Fruit fly (Drosophila melanogaster): Measurements from ENCODE around the gene CG32191.

Gene CG32191

DNA sequence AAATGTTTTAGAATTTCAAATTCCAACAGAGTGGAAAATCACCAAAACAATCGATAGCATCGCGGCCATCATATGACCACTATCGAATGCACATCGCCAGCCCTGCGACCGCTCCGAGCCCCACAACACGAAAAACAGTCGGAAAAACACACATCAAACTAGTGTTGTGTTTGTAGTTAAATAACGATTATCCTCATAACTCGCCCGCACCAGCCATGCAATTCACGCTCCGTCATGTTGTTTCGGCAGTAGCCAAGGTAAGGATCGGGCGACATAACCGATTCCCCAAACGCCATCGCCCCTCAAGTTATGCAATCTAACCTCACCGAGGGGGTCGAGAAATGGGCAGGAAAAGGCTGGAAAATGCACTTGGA lies 38.0 kb upstream of the CG32191 start (continued):
- peak; percentile 71 for TF ChIP-seq ato (GFP tag; IDR thresholded peaks at IDR 0.05; ENCODE audit: partially characterized antibody)
- TF ChIP-seq Eip74EF (GFP tag; optimal IDR thresholded peaks at IDR 0.05), result no peak
- no peak for TF ChIP-seq CG2202 (tag; optimal IDR thresholded peaks at IDR 0.05)
- TF ChIP-seq CG3995 (GFP tag; optimal IDR thresholded peaks at IDR 0.05), result no peak
- TF ChIP-seq CG12659 (GFP tag; optimal IDR thresholded peaks at IDR 0.05), result no peak
- peak; percentile 65 for TF ChIP-seq zen2 (GFP tag; IDR thresholded peaks at IDR 0.05; ENCODE audit: partially characterized antibody)
- no peak for TF ChIP-seq cas (GFP tag; IDR thresholded peaks at IDR 0.05)
- no peak for TF ChIP-seq CG16815 (GFP tag; optimal IDR thresholded peaks at IDR 0.05)
- no peak for TF ChIP-seq CG12104 (GFP tag; optimal IDR thresholded peaks at IDR 0.05)
- no peak for TF ChIP-seq Six4 (GFP tag; optimal IDR thresholded peaks at IDR 0.05)
- TF ChIP-seq Rfx (GFP tag; IDR thresholded peaks at IDR 0.05), result peak; percentile 63; the same call in 1 of the 2 replicates
- no peak for TF ChIP-seq chm (GFP tag; IDR thresholded peaks at IDR 0.05)
- TF ChIP-seq MTF-1 (GFP tag; optimal IDR thresholded peaks at IDR 0.05; ENCODE audit: borderline replicate concordance), result no peak
- TF ChIP-seq Neu2 (GFP tag; optimal IDR thresholded peaks at IDR 0.05; ENCODE audit: borderline replicate concordance), result no peak
- peak in 1 of 2 experiments; percentile 25 for TF ChIP-seq crp (GFP tag; optimal IDR thresholded peaks at IDR 0.05)
- TF ChIP-seq CG10431 (GFP tag; optimal IDR thresholded peaks at IDR 0.05), result no peak
- TF ChIP-seq cg (GFP tag; optimal IDR thresholded peaks at IDR 0.05), result no peak
- no peak for TF ChIP-seq Ptx1 (GFP tag; IDR thresholded peaks at IDR 0.05)
- no peak for TF ChIP-seq CG6683 (GFP tag; optimal IDR thresholded peaks at IDR 0.05)
- TF ChIP-seq en (GFP tag; optimal IDR thresholded peaks at IDR 0.05), result no peak
- no peak for TF ChIP-seq ewg (GFP tag; optimal IDR thresholded peaks at IDR 0.05)
- TF ChIP-seq lilli (GFP tag; optimal IDR thresholded peaks at IDR 0.05), result no peak
- TF ChIP-seq pros (GFP tag; optimal IDR thresholded peaks at IDR 0.05), result no peak
- TF ChIP-seq CG30431 (GFP tag; optimal IDR thresholded peaks at IDR 0.05), result no peak
- no peak for TF ChIP-seq esg (GFP tag; conservative IDR thresholded peaks at IDR 0.05)
- TF ChIP-seq ssp (GFP tag; IDR thresholded peaks at IDR 0.05), result no peak
- TF ChIP-seq Spps (tag; optimal IDR thresholded peaks at IDR 0.05), result no peak
- TF ChIP-seq fru (optimal IDR thresholded peaks at IDR 0.05), result no peak
- peak; percentile 60 for TF ChIP-seq CG7963 (GFP tag; IDR thresholded peaks at IDR 0.05; ENCODE audit: partially characterized antibody)
- no peak for TF ChIP-seq gfzf (GFP tag; optimal IDR thresholded peaks at IDR 0.05)
- TF ChIP-seq Atf3 (GFP tag; optimal IDR thresholded peaks at IDR 0.05), result no peak
- TF ChIP-seq CG18599 (GFP tag; optimal IDR thresholded peaks at IDR 0.05), result no peak
- TF ChIP-seq CG12155 (GFP tag; optimal IDR thresholded peaks at IDR 0.05), result no peak
- peak; percentile 36 for TF ChIP-seq pzg (GFP tag; optimal IDR thresholded peaks at IDR 0.05)
- TF ChIP-seq CG17829 (tag; optimal IDR thresholded peaks at IDR 0.05), result no peak
- no peak for TF ChIP-seq CG12942 (GFP tag; optimal IDR thresholded peaks at IDR 0.05)
- no peak for TF ChIP-seq H2.0 (GFP tag; IDR thresholded peaks at IDR 0.05)
- TF ChIP-seq aop (GFP tag; IDR thresholded peaks at IDR 0.05), result no peak
- no peak for TF ChIP-seq ash1 (GFP tag; optimal IDR thresholded peaks at IDR 0.05)
- TF ChIP-seq fd102C (GFP tag; optimal IDR thresholded peaks at IDR 0.05), result no peak
- no peak for TF ChIP-seq kah (GFP tag; optimal IDR thresholded peaks at IDR 0.05)
- TF ChIP-seq CG34376 (GFP tag; optimal IDR thresholded peaks at IDR 0.05), result no peak
- no peak for TF ChIP-seq HLHmδ (GFP tag; optimal IDR thresholded peaks at IDR 0.05)
- peak; percentile 63 for TF ChIP-seq CG5180 (GFP tag; optimal IDR thresholded peaks at IDR 0.05)
- no peak for TF ChIP-seq Adf1 (GFP tag; IDR thresholded peaks at IDR 0.05)
- TF ChIP-seq CG9817 (tag; optimal IDR thresholded peaks at IDR 0.05), result no peak
- no peak for TF ChIP-seq pb (GFP tag; optimal IDR thresholded peaks at IDR 0.05)
- TF ChIP-seq Dref (GFP tag; IDR thresholded peaks at IDR 0.05), result peak; percentile 74
- no peak for TF ChIP-seq H15 (GFP tag; IDR thresholded peaks at IDR 0.05)
- TF ChIP-seq NC2β (GFP tag; optimal IDR thresholded peaks at IDR 0.05), result no peak
- no peak for TF ChIP-seq CG10979 (tag; optimal IDR thresholded peaks at IDR 0.05)

Measured in whole organism, embryonic.